Fruit fly (Drosophila melanogaster) whole organism, embryonic: ENCODE results near the gene CG7149.
A peak's percentile ranks its signal among the peaks of the same experiment; 100 is the strongest.

Source experiments
- ATbp ChIP-seq: fragments of 200-800 bp; sonication (Bioruptor generic); optimal IDR thresholded peaks from 2 replicates; lab custom pipeline; 2017; ENCODE audit warnings: missing biosample characterization, mild to moderate bottlenecking, missing genetic modification characterization, missing genetic modification reagents
- Atf-2 ChIP-seq: fragments of 200-800 bp; sonication (Bioruptor generic); optimal IDR thresholded peaks from 2 replicates; lab custom pipeline; 2016; ENCODE audit warnings: missing biosample characterization, missing genetic modification characterization
- CG10321 ChIP-seq: fragments of 200-800 bp; sonication (Bioruptor generic); IDR thresholded peaks from 2 replicates; pipeline ENCODE4 v1.3.6; 2022; ENCODE audit warnings: missing biosample characterization, missing genetic modification characterization
- CG10366 ChIP-seq: fragments of 200-800 bp; sonication (Bioruptor generic); IDR thresholded peaks from 2 replicates; pipeline ENCODE4 v1.3.6; 2022; ENCODE audit warnings: missing biosample characterization, missing genetic modification characterization
- CG11560 ChIP-seq: fragments of 200-800 bp; sonication (Bioruptor generic); IDR thresholded peaks from 3 replicates; pipeline ENCODE4 v1.3.6; 2022; ENCODE audit warnings: missing biosample characterization, missing genetic modification characterization
- CG13123 ChIP-seq: fragments of 200-800 bp; sonication (Bioruptor generic); optimal IDR thresholded peaks from 2 replicates; lab custom pipeline; 2016; ENCODE audit warnings: missing biosample characterization, missing genetic modification characterization
- CG14014 ChIP-seq: fragments of 200-800 bp; sonication (Bioruptor generic); IDR thresholded peaks from 2 replicates; pipeline ENCODE4 v1.3.6; 2022; ENCODE audit warnings: missing biosample characterization, missing genetic modification characterization
- CG14965 ChIP-seq: fragments of 200-800 bp; sonication (Bioruptor generic); optimal IDR thresholded peaks from 2 replicates; lab custom pipeline; 2016; ENCODE audit warnings: missing biosample characterization, missing genetic modification characterization, borderline replicate concordance
- CG16813 ChIP-seq: fragments of 200-800 bp; sonication (Bioruptor generic); IDR thresholded peaks from 3 replicates; pipeline ENCODE4 v1.3.6; 2022; ENCODE audit warnings: missing biosample characterization, missing genetic modification characterization; ENCODE audit not compliant: partially characterized antibody
- CG2129 ChIP-seq: fragments of 200-800 bp; sonication (Bioruptor generic); IDR thresholded peaks from 2 replicates; pipeline ENCODE4 v1.3.6; 2022; ENCODE audit warnings: missing biosample characterization, missing genetic modification characterization; ENCODE audit not compliant: partially characterized antibody
- CG30431 ChIP-seq: fragments of 200-800 bp; sonication (Bioruptor generic); optimal IDR thresholded peaks from 2 replicates; lab custom pipeline; 2017; ENCODE audit warnings: missing biosample characterization, missing genetic modification characterization
- CG31365 ChIP-seq: fragments of 200-800 bp; sonication (Bioruptor generic); optimal IDR thresholded peaks from 2 replicates; lab custom pipeline; 2018; ENCODE audit warnings: missing biosample characterization, mild to moderate bottlenecking, missing genetic modification characterization
- CG3163 ChIP-seq: fragments of 200-800 bp; sonication (Bioruptor generic); optimal IDR thresholded peaks from 3 replicates; lab custom pipeline; 2016; ENCODE audit warnings: missing biosample characterization, missing genetic modification characterization
- CG33557 ChIP-seq: fragments of 200-800 bp; sonication (Bioruptor generic); optimal IDR thresholded peaks from 2 replicates; lab custom pipeline; 2019; ENCODE audit warnings: missing biosample characterization, mild to moderate bottlenecking, missing genetic modification characterization, moderate library complexity
- CG6272 ChIP-seq: fragments of 200-800 bp; sonication (Bioruptor generic); IDR thresholded peaks from 2 replicates; pipeline ENCODE4 v1.3.6; 2022; ENCODE audit warnings: missing biosample characterization, missing genetic modification characterization
- CG6854 ChIP-seq: fragments of 200-800 bp; sonication (Bioruptor generic); optimal IDR thresholded peaks from 3 replicates; lab custom pipeline; 2017; ENCODE audit warnings: missing biosample characterization, mild to moderate bottlenecking, missing genetic modification characterization
- CG7745 ChIP-seq: fragments of 200-800 bp; sonication (Bioruptor generic); optimal IDR thresholded peaks from 2 replicates; lab custom pipeline; 2018; ENCODE audit warnings: missing biosample characterization, mild to moderate bottlenecking, missing genetic modification characterization, moderate library complexity
- CG8924 ChIP-seq: fragments of 200-800 bp; optimal IDR thresholded peaks from 3 replicates; lab custom pipeline; 2019; ENCODE audit warnings: missing biosample characterization, mild to moderate bottlenecking, missing genetic modification characterization, moderate library complexity
- CG9437 ChIP-seq: fragments of 200-800 bp; sonication (Bioruptor generic); optimal IDR thresholded peaks from 2 replicates; lab custom pipeline; 2018; ENCODE audit warnings: missing biosample characterization, mild to moderate bottlenecking, missing genetic modification characterization
- CG9797 ChIP-seq: fragments of 200-800 bp; sonication (Bioruptor generic); optimal IDR thresholded peaks from 3 replicates; lab custom pipeline; 2018; ENCODE audit warnings: missing biosample characterization, mild to moderate bottlenecking, missing genetic modification characterization
- Chrac-16 ChIP-seq: fragments of 200-800 bp; sonication (Bioruptor generic); optimal IDR thresholded peaks from 3 replicates; lab custom pipeline; 2016; ENCODE audit warnings: missing biosample characterization, missing genetic modification characterization
- Gug ChIP-seq: fragments of 200-800 bp; sonication (Bioruptor generic); IDR thresholded peaks from 4 replicates; pipeline ENCODE4 v1.3.6; 2022; ENCODE audit warnings: missing biosample characterization, missing genetic modification characterization
- HLHmδ ChIP-seq: fragments of 200-800 bp; sonication (Bioruptor generic); optimal IDR thresholded peaks from 2 replicates; lab custom pipeline; 2018; ENCODE audit warnings: missing biosample characterization, mild to moderate bottlenecking, missing genetic modification characterization, moderate library complexity
- Hr78 ChIP-seq, 2 experiments: fragments of 200-800 bp in 1 of 2; fragments of >200 bp in 1 of 2; sonication (Bioruptor generic) in 1 of 2; optimal IDR thresholded peaks; 2 replicates each; lab custom pipeline; 2017 to 2019; ENCODE audit warnings: missing biosample characterization in 2 of 2, missing genetic modification characterization in 2 of 2, mild to moderate bottlenecking in 1 of 2, moderate library complexity in 1 of 2
- Max ChIP-seq: fragments of 200-800 bp; sonication (Bioruptor generic); optimal IDR thresholded peaks from 2 replicates; lab custom pipeline; 2016; ENCODE audit warnings: missing biosample characterization, mild to moderate bottlenecking, missing genetic modification characterization
- Meics ChIP-seq: fragments of 200-800 bp; sonication (Bioruptor generic); optimal IDR thresholded peaks from 2 replicates; lab custom pipeline; 2017; ENCODE audit warnings: missing biosample characterization, mild to moderate bottlenecking, missing genetic modification characterization
- NFAT ChIP-seq: fragments of 200-800 bp; sonication (Bioruptor generic); IDR thresholded peaks from 2 replicates; pipeline ENCODE4 v1.3.6; 2022; ENCODE audit warnings: missing biosample characterization, missing genetic modification characterization
- Six4 ChIP-seq: fragments of 200-800 bp; sonication (Bioruptor generic); optimal IDR thresholded peaks from 2 replicates; lab custom pipeline; 2016; ENCODE audit warnings: missing biosample characterization, missing genetic modification characterization
- Sox102F ChIP-seq: fragments of 200-800 bp; sonication (Bioruptor generic); optimal IDR thresholded peaks from 2 replicates; lab custom pipeline; 2018; ENCODE audit warnings: missing biosample characterization, mild to moderate bottlenecking, missing genetic modification characterization, moderate library complexity
- ara ChIP-seq: fragments of 200-800 bp; sonication (Bioruptor generic); IDR thresholded peaks from 2 replicates; pipeline ENCODE4 v1.3.6; 2022; ENCODE audit warnings: missing biosample characterization, missing genetic modification characterization
- bab2 ChIP-seq: fragments of 200-800 bp; sonication (Bioruptor generic); optimal IDR thresholded peaks from 2 replicates; lab custom pipeline; 2016; ENCODE audit warnings: missing biosample characterization, missing genetic modification characterization
- bsh ChIP-seq, 2 experiments: fragments of 200-800 bp; sonication (Bioruptor generic); optimal IDR thresholded peaks; 2 replicates each; lab custom pipeline; 2017 to 2018; ENCODE audit warnings: mild to moderate bottlenecking in 2 of 2, missing biosample characterization in 2 of 2, missing genetic modification characterization in 2 of 2, moderate library complexity in 1 of 2
- fd96Cb ChIP-seq: fragments of 200-800 bp; sonication (Bioruptor generic); optimal IDR thresholded peaks from 2 replicates; lab custom pipeline; 2018; ENCODE audit warnings: missing biosample characterization, mild to moderate bottlenecking, missing genetic modification characterization, moderate library complexity
- gfzf ChIP-seq: fragments of 200-800 bp; sonication (Bioruptor generic); optimal IDR thresholded peaks from 2 replicates; lab custom pipeline; 2016; ENCODE audit warnings: missing biosample characterization, mild to moderate bottlenecking, missing genetic modification characterization, moderate library complexity
- gt ChIP-seq: fragments of 200-800 bp; sonication (Bioruptor generic); IDR thresholded peaks from 2 replicates; pipeline ENCODE4 v1.3.6; 2022; ENCODE audit warnings: missing biosample characterization, missing genetic modification characterization
- h ChIP-seq: fragments of >200 bp; optimal IDR thresholded peaks from 2 replicates; lab custom pipeline; 2017
- kay ChIP-seq: fragments of 200-800 bp; sonication (Bioruptor generic); optimal IDR thresholded peaks from 2 replicates; lab custom pipeline; 2016; ENCODE audit warnings: missing biosample characterization, missing genetic modification characterization
- lmd ChIP-seq: fragments of 200-800 bp; sonication (Bioruptor generic); IDR thresholded peaks from 2 replicates; pipeline ENCODE4 v1.3.6; 2022; ENCODE audit warnings: missing biosample characterization, missing genetic modification characterization
- luna ChIP-seq: fragments of 200-800 bp; sonication (Bioruptor generic); optimal IDR thresholded peaks from 2 replicates; lab custom pipeline; 2016; ENCODE audit warnings: missing biosample characterization, missing genetic modification characterization
- nau ChIP-seq: fragments of 200-800 bp; sonication (Bioruptor generic); optimal IDR thresholded peaks from 3 replicates; lab custom pipeline; 2017; ENCODE audit warnings: missing biosample characterization, mild to moderate bottlenecking, missing genetic modification characterization, missing genetic modification reagents
- nmo ChIP-seq: fragments of 200-800 bp; sonication (Bioruptor generic); optimal IDR thresholded peaks from 2 replicates; lab custom pipeline; 2018; ENCODE audit warnings: missing biosample characterization, mild to moderate bottlenecking, missing genetic modification characterization, moderate library complexity
- peb ChIP-seq: fragments of 200-800 bp; sonication (Bioruptor generic); IDR thresholded peaks from 2 replicates; pipeline ENCODE4 v1.3.6; 2022; ENCODE audit warnings: missing biosample characterization, missing genetic modification characterization
- sc ChIP-seq, 3 experiments: fragments of >200 bp in 2 of 3; fragments of 200-800 bp in 1 of 3; sonication (Bioruptor generic) in 1 of 3; optimal IDR thresholded peaks; 2 replicates in 2 of 3; 3 replicates in 1 of 3; lab custom pipeline; 2017; ENCODE audit warnings: mild to moderate bottlenecking in 1 of 3, missing biosample characterization in 1 of 3, missing genetic modification characterization in 1 of 3, missing genetic modification reagents in 1 of 3
- sim ChIP-seq: fragments of 200-800 bp; sonication (Bioruptor generic); IDR thresholded peaks from 2 replicates; pipeline ENCODE4 v1.3.6; 2022; ENCODE audit warnings: missing biosample characterization, missing genetic modification characterization
- sisA ChIP-seq: fragments of 200-800 bp; sonication (Bioruptor generic); IDR thresholded peaks from 2 replicates; pipeline ENCODE4 v1.3.6; 2022; ENCODE audit warnings: missing biosample characterization, missing genetic modification characterization
- slp2 ChIP-seq: fragments of 200-800 bp; sonication (Bioruptor generic); optimal IDR thresholded peaks from 2 replicates; lab custom pipeline; 2016; ENCODE audit warnings: missing biosample characterization, missing genetic modification characterization
- stc ChIP-seq: fragments of 200-800 bp; sonication (Bioruptor generic); IDR thresholded peaks from 2 replicates; pipeline ENCODE4 v1.3.6; 2022; ENCODE audit warnings: missing biosample characterization, missing genetic modification characterization

The CG7149 gene

dm6 chr2L:7812555-7813339, 22.4 kb upstream of the CG7149 start (continued):
- peak in 1 of 2 experiments; percentile 36 for TF ChIP-seq bsh (GFP tag; optimal IDR thresholded peaks at IDR 0.05; lab: Kevin White, UChicago)
- TF ChIP-seq Six4 = no peak
- peak; percentile 29 for TF ChIP-seq ATbp (GFP tag; lab: Kevin White, UChicago)
- TF ChIP-seq CG10321 (GFP tag; lab: Robert Waterston, UW) = no peak
- peak; percentile 18 for TF ChIP-seq Sox102F (GFP tag; lab: Kevin White, UChicago)
- TF ChIP-seq gt (GFP tag; lab: Robert Waterston, UW) = no peak
- no peak for TF ChIP-seq stc (GFP tag; lab: Robert Waterston, UW)
- TF ChIP-seq CG7745 (tag; lab: Kevin White, UChicago) = no peak
- TF ChIP-seq CG33557 = no peak

dm6 chr2L:7811249-7812002, 21.1 kb upstream of the CG7149 start, which contains the start of gene LanB1:
LanB1 (plus strand) TSS chr2L:7811438.
- TF ChIP-seq CG10366 (GFP tag; lab: Robert Waterston, UW) (no peak), peb (no peak), Gug (GFP tag; lab: Robert Waterston, UW) (no peak), CG9797 (GFP tag; lab: Kevin White, UChicago) (no peak), CG31365 (no peak), Chrac-16 (no peak), sc (optimal IDR thresholded peaks at IDR 0.05; lab: Kevin White, UChicago) (no peak), sc (GFP tag; optimal IDR thresholded peaks at IDR 0.05; lab: Kevin White, UChicago) (no peak), luna (GFP tag; lab: Kevin White, UChicago) (no peak), Atf-2 (GFP tag; lab: Kevin White, UChicago) (no peak), gfzf (no peak), kay (GFP tag; lab: Kevin White, UChicago) (no peak), Hr78 (GFP tag; optimal IDR thresholded peaks at IDR 0.05; lab: Kevin White, UChicago) (no peak), CG6272 (GFP tag; lab: Robert Waterston, UW) (no peak), Meics (GFP tag; lab: Kevin White, UChicago) (no peak), HLHmδ (peak; percentile 80), nmo (GFP tag; lab: Kevin White, UChicago) (no peak), CG16813 (GFP tag; lab: Robert Waterston, UW) (peak; percentile 42), nau (peak; percentile 8), ara (GFP tag; lab: Robert Waterston, UW) (peak; percentile 29; the same call in 1 of the 2 replicates), CG2129 (GFP tag; lab: Robert Waterston, UW) (no peak), sim (GFP tag; lab: Robert Waterston, UW) (no peak), lmd (GFP tag; lab: Robert Waterston, UW) (no peak), h (no peak), slp2 (GFP tag; lab: Kevin White, UChicago) (no peak), CG14014 (GFP tag; lab: Robert Waterston, UW) (peak; percentile 9; the same call in 1 of the 2 replicates), CG3163 (GFP tag; lab: Kevin White, UChicago) (no peak), bab2 (GFP tag; lab: Kevin White, UChicago) (no peak), CG11560 (tag; lab: Robert Waterston, UW) (peak; percentile 94), CG9437 (GFP tag; lab: Kevin White, UChicago) (no peak), CG13123 (GFP tag; lab: Kevin White, UChicago) (no peak), NFAT (GFP tag; lab: Robert Waterston, UW) (peak; percentile 59), Max (GFP tag; lab: Kevin White, UChicago) (no peak), fd96Cb (tag; lab: Kevin White, UChicago) (no peak), sisA (GFP tag; lab: Robert Waterston, UW) (no peak), CG6854 (GFP tag; lab: Kevin White, UChicago) (no peak), CG14965 (no peak), CG8924 (tag; lab: Kevin White, UChicago) (peak; percentile 3), CG30431 (no peak)
